Worm (Caenorhabditis elegans): ENCODE results near the gene Y42A5A.5.

DNA sequence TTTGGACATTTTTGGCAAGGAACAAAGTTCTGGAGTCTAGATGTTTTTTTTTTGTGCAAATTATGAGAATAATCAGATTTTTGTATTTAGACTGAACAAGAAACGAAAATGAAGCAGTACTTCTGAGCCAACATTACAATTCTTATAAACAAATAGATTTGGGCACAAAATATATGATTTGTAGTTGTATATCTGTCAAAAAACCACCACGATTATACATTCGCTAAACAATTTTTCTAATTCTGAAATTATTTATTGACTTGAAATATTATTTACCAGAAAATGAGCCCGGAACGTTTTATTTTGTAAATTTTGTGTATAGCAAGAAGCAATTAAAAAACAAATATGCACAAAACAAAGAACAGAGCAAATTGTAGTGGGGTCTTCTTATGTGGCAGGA is 38.1 kb downstream of the Y42A5A.5 start:
- TF ChIP-seq dve-1 (tag; optimal IDR thresholded peaks at IDR 0.05; ENCODE audit: insufficient read depth) (no peak), nhr-11 (tag; optimal IDR thresholded peaks at IDR 0.05) (no peak), daf-19 (GFP tag; conservative IDR thresholded peaks at IDR 0.05) (no peak), fos-1 (tag; optimal IDR thresholded peaks at IDR 0.05) (peak; percentile 22), jun-1 (tag; optimal IDR thresholded peaks at IDR 0.05) (no peak)
